Fruit fly (Drosophila melanogaster): Measurements from ENCODE around the gene CG1113.

The CG1113 gene

dm6 chr3R:5283360-5283963 lies 30.5 kb downstream of the CG1113 start (continued):
- TF ChIP-seq Neu2 (GFP tag; optimal IDR thresholded peaks at IDR 0.05; ENCODE audit: borderline replicate concordance) = peak; percentile 62
- TF ChIP-seq Vsx1 (GFP tag; optimal IDR thresholded peaks at IDR 0.05) = peak; percentile 80
- no peak for TF ChIP-seq Bgb (GFP tag; IDR thresholded peaks at IDR 0.05; ENCODE audit: partially characterized antibody)
- TF ChIP-seq CoRest (tag; optimal IDR thresholded peaks at IDR 0.05) = peak; percentile 94
- no peak for TF ChIP-seq CG42726 (GFP tag; IDR thresholded peaks at IDR 0.05; ENCODE audit: partially characterized antibody)
- peak; percentile 95 for TF ChIP-seq CG8924 (tag; optimal IDR thresholded peaks at IDR 0.05)
- peak; percentile 88 for TF ChIP-seq Atf-2 (GFP tag; optimal IDR thresholded peaks at IDR 0.05)
- TF ChIP-seq CG11093 (GFP tag; IDR thresholded peaks at IDR 0.05) = peak; percentile 70; the same call in 2 of the 3 replicates
- peak; percentile 88 for TF ChIP-seq vvl (GFP tag; IDR thresholded peaks at IDR 0.05)
- TF ChIP-seq eyg (GFP tag; optimal IDR thresholded peaks at IDR 0.05) = peak; percentile 88
- TF ChIP-seq twi (tag; optimal IDR thresholded peaks at IDR 0.05) = peak; percentile 70
- no peak for TF ChIP-seq fru (optimal IDR thresholded peaks at IDR 0.05)
- TF ChIP-seq amos (GFP tag; IDR thresholded peaks at IDR 0.05; ENCODE audit: partially characterized antibody) = no peak; the same call in 1 of the 2 replicates
- peak; percentile 72 for TF ChIP-seq CG30431 (GFP tag; optimal IDR thresholded peaks at IDR 0.05)
- peak; percentile 87 for TF ChIP-seq bab2 (GFP tag; optimal IDR thresholded peaks at IDR 0.05)
- TF ChIP-seq Six4 (GFP tag; optimal IDR thresholded peaks at IDR 0.05) = peak; percentile 87
- peak; percentile 74 to 91 for TF ChIP-seq bsh (GFP tag; optimal IDR thresholded peaks at IDR 0.05)
- no peak for TF ChIP-seq Sin3A (optimal IDR thresholded peaks at IDR 0.05)
- TF ChIP-seq emc (GFP tag; optimal IDR thresholded peaks at IDR 0.05) = peak; percentile 88
- TF ChIP-seq CG17385 (GFP tag; optimal IDR thresholded peaks at IDR 0.05) = peak; percentile 86
- TF ChIP-seq trh (GFP tag; optimal IDR thresholded peaks at IDR 0.05) = peak; percentile 74
- TF ChIP-seq CG6654 (GFP tag; optimal IDR thresholded peaks at IDR 0.05) = peak; percentile 83
- TF ChIP-seq gcm2 (GFP tag; optimal IDR thresholded peaks at IDR 0.05) = peak; percentile 80
- peak; percentile 51 for TF ChIP-seq CG4617 (GFP tag; optimal IDR thresholded peaks at IDR 0.05; ENCODE audit: borderline replicate concordance)
- peak; percentile 52 for TF ChIP-seq Lhr (GFP tag; optimal IDR thresholded peaks at IDR 0.05)
- TF ChIP-seq CG4282 (GFP tag; optimal IDR thresholded peaks at IDR 0.05) = peak; percentile 85
- peak; percentile 11 for TF ChIP-seq ac (GFP tag; optimal IDR thresholded peaks at IDR 0.05)
- TF ChIP-seq nerfin-1 (tag; optimal IDR thresholded peaks at IDR 0.05) = peak; percentile 88
- peak; percentile 86 to 90 for TF ChIP-seq chif (GFP tag; optimal IDR thresholded peaks at IDR 0.05)
- TF ChIP-seq dati (GFP tag; IDR thresholded peaks at IDR 0.05) = peak; percentile 46; the same call in 1 of the 2 replicates
- TF ChIP-seq CG16779 (GFP tag; IDR thresholded peaks at IDR 0.05) = peak; percentile 73; the same call in 1 of the 2 replicates
- peak; percentile 65 for TF ChIP-seq CG3995 (GFP tag; optimal IDR thresholded peaks at IDR 0.05)
- peak; percentile 84 for TF ChIP-seq CG10654 (GFP tag; optimal IDR thresholded peaks at IDR 0.05)
- TF ChIP-seq CG10565 (GFP tag; optimal IDR thresholded peaks at IDR 0.05) = peak; percentile 76
- TF ChIP-seq D19B (GFP tag; optimal IDR thresholded peaks at IDR 0.05) = peak; percentile 85
- peak; percentile 69 for TF ChIP-seq Rx (GFP tag; IDR thresholded peaks at IDR 0.05)
- peak; percentile 77 for TF ChIP-seq zfh1 (GFP tag; IDR thresholded peaks at IDR 0.05)
- peak; percentile 80 for TF ChIP-seq CG1529 (GFP tag; optimal IDR thresholded peaks at IDR 0.05)
- TF ChIP-seq CG10366 (GFP tag; IDR thresholded peaks at IDR 0.05) = peak; percentile 73
- no peak for TF ChIP-seq aop (GFP tag; IDR thresholded peaks at IDR 0.05)
- TF ChIP-seq NFAT (GFP tag; IDR thresholded peaks at IDR 0.05) = peak; percentile 63
- peak; percentile 81 for TF ChIP-seq CG31224 (GFP tag; IDR thresholded peaks at IDR 0.05)
- peak; percentile 80 for TF ChIP-seq Gug (GFP tag; IDR thresholded peaks at IDR 0.05)
- TF ChIP-seq CG10274 (GFP tag; optimal IDR thresholded peaks at IDR 0.05) = peak; percentile 84
- peak; percentile 42 for TF ChIP-seq Sry-β (GFP tag; optimal IDR thresholded peaks at IDR 0.05)
- TF ChIP-seq fd96Cb (tag; optimal IDR thresholded peaks at IDR 0.05) = peak; percentile 89
- peak; percentile 77 for TF ChIP-seq trem (tag; optimal IDR thresholded peaks at IDR 0.05)
- TF ChIP-seq CG2129 (GFP tag; IDR thresholded peaks at IDR 0.05; ENCODE audit: partially characterized antibody) = no peak
- TF ChIP-seq CG8944 (GFP tag; optimal IDR thresholded peaks at IDR 0.05) = peak; percentile 87
- peak; percentile 81 for TF ChIP-seq CG11247 (GFP tag; IDR thresholded peaks at IDR 0.05)

All from whole organism, embryonic.